Worm (Caenorhabditis elegans): ENCODE measurements around the gene lin-31.

ce11 chrII:3984242-3984641, 1.9 kb downstream of the lin-31 start:
- TF ChIP-seq ztf-23 (GFP tag; IDR thresholded peaks at IDR 0.05) (no peak), tab-1 (GFP tag; IDR thresholded peaks at IDR 0.05) (no peak)

Measured in whole organism, midembryonic.